Fruit fly (Drosophila melanogaster): ENCODE data around the gene Mst57Dc.

dm6 chr3R:25787198-25787597 is 42.3 kb downstream of the Mst57Dc start, which contains the start of gene CG4960:
- TF ChIP-seq CG6683 (GFP tag; optimal IDR thresholded peaks at IDR 0.05), result no peak
- TF ChIP-seq CG30020 (tag; optimal IDR thresholded peaks at IDR 0.05), result no peak
- no peak for TF ChIP-seq Doc2 (GFP tag; IDR thresholded peaks at IDR 0.05)
- TF ChIP-seq disco-r (GFP tag; optimal IDR thresholded peaks at IDR 0.05), result no peak
- TF ChIP-seq CG14050 (GFP tag; IDR thresholded peaks at IDR 0.05), result no peak
- no peak for TF ChIP-seq fu2 (GFP tag; optimal IDR thresholded peaks at IDR 0.05)
- no peak for TF ChIP-seq jing (GFP tag; optimal IDR thresholded peaks at IDR 0.05)
- no peak for TF ChIP-seq CG14441 (GFP tag; IDR thresholded peaks at IDR 0.05)
- TF ChIP-seq Meics (GFP tag; optimal IDR thresholded peaks at IDR 0.05), result no peak
- TF ChIP-seq Max (GFP tag; optimal IDR thresholded peaks at IDR 0.05), result no peak
- TF ChIP-seq CG6813 (GFP tag; optimal IDR thresholded peaks at IDR 0.05), result no peak
- no peak for TF ChIP-seq CG9727 (GFP tag; optimal IDR thresholded peaks at IDR 0.05)

Measured in whole organism, embryonic.